Fruit fly (Drosophila melanogaster) whole organism, embryonic: ENCODE data around the gene barc.

Experiments
- BtbVII ChIP-seq: fragments of 200-800 bp; sonication (Bioruptor generic); optimal IDR thresholded peaks from 3 replicates; lab custom pipeline; 2017; ENCODE audit warnings: missing biosample characterization, mild to moderate bottlenecking, missing genetic modification characterization
- CG10462 ChIP-seq: fragments of 200-800 bp; sonication (Bioruptor generic); optimal IDR thresholded peaks from 2 replicates; lab custom pipeline; 2016; ENCODE audit warnings: missing biosample characterization, missing genetic modification characterization
- CG10543 ChIP-seq: fragments of 200-800 bp; sonication (Bioruptor generic); optimal IDR thresholded peaks from 3 replicates; lab custom pipeline; 2017; ENCODE audit warnings: missing biosample characterization, mild to moderate bottlenecking, missing genetic modification characterization, moderate library complexity
- CG11695 ChIP-seq: fragments of 200-800 bp; sonication (Bioruptor generic); IDR thresholded peaks from 3 replicates; pipeline ENCODE4 v1.3.6; 2022; ENCODE audit warnings: missing biosample characterization, missing genetic modification characterization
- CG12236 ChIP-seq: fragments of 200-800 bp; sonication (Bioruptor generic); optimal IDR thresholded peaks from 2 replicates; lab custom pipeline; 2016; ENCODE audit warnings: missing biosample characterization, missing genetic modification characterization
- CG14014 ChIP-seq: fragments of 200-800 bp; sonication (Bioruptor generic); IDR thresholded peaks from 2 replicates; pipeline ENCODE4 v1.3.6; 2022; ENCODE audit warnings: missing biosample characterization, missing genetic modification characterization
- CG1529 ChIP-seq: fragments of 200-800 bp; sonication (Bioruptor generic); optimal IDR thresholded peaks from 3 replicates; lab custom pipeline; 2018; ENCODE audit warnings: missing biosample characterization, missing genetic modification characterization
- CG16863 ChIP-seq: fragments of 200-800 bp; sonication (Bioruptor generic); optimal IDR thresholded peaks from 3 replicates; lab custom pipeline; 2016; ENCODE audit warnings: missing biosample characterization, missing genetic modification characterization
- CG17328 ChIP-seq: fragments of 200-800 bp; sonication (Bioruptor generic); IDR thresholded peaks from 2 replicates; pipeline ENCODE4 v1.3.6; 2022; ENCODE audit warnings: missing biosample characterization, missing genetic modification characterization
- CG31388 ChIP-seq: fragments of 200-800 bp; sonication (Bioruptor generic); optimal IDR thresholded peaks from 2 replicates; lab custom pipeline; 2016; ENCODE audit warnings: missing biosample characterization, missing genetic modification characterization
- CG3163 ChIP-seq: fragments of 200-800 bp; sonication (Bioruptor generic); optimal IDR thresholded peaks from 3 replicates; lab custom pipeline; 2016; ENCODE audit warnings: missing biosample characterization, missing genetic modification characterization
- CG32532 ChIP-seq: fragments of 200-800 bp; sonication (Bioruptor generic); IDR thresholded peaks from 2 replicates; pipeline ENCODE4 v1.3.6; 2022; ENCODE audit warnings: missing biosample characterization, missing genetic modification characterization
- CG34376 ChIP-seq: fragments of 200-800 bp; sonication (Bioruptor generic); optimal IDR thresholded peaks from 2 replicates; lab custom pipeline; 2018; ENCODE audit warnings: missing biosample characterization, mild to moderate bottlenecking, missing genetic modification characterization
- CG3847 ChIP-seq: fragments of 200-800 bp; sonication (Bioruptor generic); IDR thresholded peaks from 2 replicates; pipeline ENCODE4 v1.3.6; 2022; ENCODE audit warnings: missing biosample characterization, missing genetic modification characterization
- CG6765 ChIP-seq: fragments of 200-800 bp; sonication (Bioruptor generic); optimal IDR thresholded peaks from 3 replicates; lab custom pipeline; 2017; ENCODE audit warnings: missing biosample characterization, mild to moderate bottlenecking, missing genetic modification characterization
- CG7987 ChIP-seq: fragments of 200-800 bp; sonication (Bioruptor generic); optimal IDR thresholded peaks from 2 replicates; lab custom pipeline; 2018; ENCODE audit warnings: missing biosample characterization, mild to moderate bottlenecking, missing genetic modification characterization, moderate library complexity
- CG8388 ChIP-seq: fragments of 200-800 bp; sonication (Bioruptor generic); optimal IDR thresholded peaks from 2 replicates; lab custom pipeline; 2019; ENCODE audit warnings: missing biosample characterization, mild to moderate bottlenecking, missing genetic modification characterization, moderate library complexity
- CG9437 ChIP-seq: fragments of 200-800 bp; sonication (Bioruptor generic); optimal IDR thresholded peaks from 2 replicates; lab custom pipeline; 2018; ENCODE audit warnings: missing biosample characterization, mild to moderate bottlenecking, missing genetic modification characterization
- CG9727 ChIP-seq: fragments of 200-800 bp; sonication (Bioruptor generic); optimal IDR thresholded peaks from 3 replicates; lab custom pipeline; 2017; ENCODE audit warnings: missing biosample characterization, mild to moderate bottlenecking, missing genetic modification characterization
- Camta ChIP-seq: fragments of 200-800 bp; sonication (Bioruptor generic); optimal IDR thresholded peaks from 2 replicates; lab custom pipeline; 2016; ENCODE audit warnings: missing biosample characterization, missing genetic modification characterization
- CoRest ChIP-seq: fragments of 200-800 bp; sonication (Bioruptor generic); optimal IDR thresholded peaks from 3 replicates; lab custom pipeline; 2018; ENCODE audit warnings: missing biosample characterization, mild to moderate bottlenecking, missing genetic modification characterization, moderate library complexity
- D19A ChIP-seq: fragments of 200-800 bp; optimal IDR thresholded peaks from 3 replicates; lab custom pipeline; 2019; ENCODE audit warnings: missing biosample characterization, mild to moderate bottlenecking, missing genetic modification characterization, moderate library complexity
- Fer3 ChIP-seq: fragments of 200-800 bp; sonication (Bioruptor generic); optimal IDR thresholded peaks from 2 replicates; lab custom pipeline; 2018; ENCODE audit warnings: missing biosample characterization, mild to moderate bottlenecking, missing genetic modification characterization, moderate library complexity
- Hr39 ChIP-seq: fragments of >200 bp; optimal IDR thresholded peaks from 2 replicates; lab custom pipeline; 2017
- Hr51 ChIP-seq, 2 experiments: fragments of 200-800 bp; sonication (Bioruptor generic); optimal IDR thresholded peaks; 2 replicates in 1 of 2; 3 replicates in 1 of 2; lab custom pipeline; 2016 to 2018; ENCODE audit warnings: missing biosample characterization in 2 of 2, missing genetic modification characterization in 2 of 2, mild to moderate bottlenecking in 1 of 2, moderate library complexity in 1 of 2
- MBD-R2 ChIP-seq: fragments of 200-800 bp; sonication (Bioruptor generic); IDR thresholded peaks from 2 replicates; pipeline ENCODE4 v1.3.6; 2022; ENCODE audit warnings: missing biosample characterization, missing genetic modification characterization
- Meics ChIP-seq: fragments of 200-800 bp; sonication (Bioruptor generic); optimal IDR thresholded peaks from 2 replicates; lab custom pipeline; 2017; ENCODE audit warnings: missing biosample characterization, mild to moderate bottlenecking, missing genetic modification characterization
- NK7.1 ChIP-seq: fragments of 200-800 bp; sonication (Bioruptor generic); optimal IDR thresholded peaks from 3 replicates; lab custom pipeline; 2016; ENCODE audit warnings: missing biosample characterization, missing genetic modification characterization
- Nf-YA ChIP-seq: fragments of 200-800 bp; sonication (Bioruptor generic); IDR thresholded peaks from 2 replicates; pipeline ENCODE4 v1.3.6; 2022; ENCODE audit warnings: missing biosample characterization, missing genetic modification characterization
- Nf-YC ChIP-seq: fragments of 200-800 bp; optimal IDR thresholded peaks from 3 replicates; lab custom pipeline; 2019; ENCODE audit warnings: missing biosample characterization, mild to moderate bottlenecking, missing genetic modification characterization, moderate library complexity
- Oaz ChIP-seq: fragments of 200-800 bp; sonication (Bioruptor generic); IDR thresholded peaks from 2 replicates; pipeline ENCODE4 v1.3.6; 2022; ENCODE audit warnings: missing biosample characterization, missing genetic modification characterization
- Side ChIP-seq: fragments of 200-800 bp; sonication (Bioruptor generic); optimal IDR thresholded peaks from 2 replicates; lab custom pipeline; 2016; ENCODE audit warnings: missing biosample characterization, missing genetic modification characterization
- YL-1 ChIP-seq: fragments of 200-800 bp; sonication (Bioruptor generic); optimal IDR thresholded peaks from 3 replicates; lab custom pipeline; 2017; ENCODE audit warnings: missing biosample characterization, mild to moderate bottlenecking, missing genetic modification characterization
- chinmo ChIP-seq: fragments of 200-800 bp; sonication (Bioruptor generic); IDR thresholded peaks from 4 replicates; pipeline ENCODE4 v1.3.6; 2022; ENCODE audit warnings: missing biosample characterization, missing genetic modification characterization; ENCODE audit not compliant: partially characterized antibody
- dpn ChIP-seq, 2 experiments: fragments of 200-800 bp; sonication (Bioruptor generic); optimal IDR thresholded peaks; 3 replicates each; lab custom pipeline; 2016; ENCODE audit warnings: missing biosample characterization in 2 of 2, missing genetic modification characterization in 2 of 2
- en ChIP-seq: fragments of 200-800 bp; sonication (Bioruptor generic); optimal IDR thresholded peaks from 2 replicates; lab custom pipeline; 2016; ENCODE audit warnings: missing biosample characterization, missing genetic modification characterization
- ind ChIP-seq: fragments of 200-800 bp; sonication (Bioruptor generic); optimal IDR thresholded peaks from 3 replicates; lab custom pipeline; 2016; ENCODE audit warnings: missing biosample characterization, missing genetic modification characterization
- klu ChIP-seq: fragments of 200-800 bp; sonication (Bioruptor generic); IDR thresholded peaks from 2 replicates; pipeline ENCODE4 v1.3.6; 2022; ENCODE audit warnings: missing biosample characterization, missing genetic modification characterization
- lab ChIP-seq: fragments of 200-800 bp; sonication (Bioruptor generic); optimal IDR thresholded peaks from 3 replicates; lab custom pipeline; 2017; ENCODE audit warnings: missing biosample characterization, missing genetic modification characterization, mild to moderate bottlenecking, moderate library complexity, missing genetic modification reagents
- nom ChIP-seq: fragments of 200-800 bp; sonication (Bioruptor generic); optimal IDR thresholded peaks from 2 replicates; lab custom pipeline; 2017; ENCODE audit warnings: missing biosample characterization, missing genetic modification characterization, mild to moderate bottlenecking, moderate library complexity, missing genetic modification reagents
- onecut ChIP-seq: fragments of 200-800 bp; sonication (Bioruptor generic); IDR thresholded peaks from 2 replicates; pipeline ENCODE4 v1.3.6; 2022; ENCODE audit warnings: missing biosample characterization, missing genetic modification characterization
- org-1 ChIP-seq: fragments of 200-800 bp; sonication (Bioruptor generic); optimal IDR thresholded peaks from 2 replicates; lab custom pipeline; 2017; ENCODE audit warnings: missing biosample characterization, missing genetic modification characterization
- phol ChIP-seq: fragments of 200-800 bp; sonication (Bioruptor generic); optimal IDR thresholded peaks from 3 replicates; lab custom pipeline; 2018; ENCODE audit warnings: missing biosample characterization, mild to moderate bottlenecking, missing genetic modification characterization, moderate library complexity
- pros ChIP-seq: fragments of 200-800 bp; sonication (Bioruptor generic); optimal IDR thresholded peaks from 3 replicates; lab custom pipeline; 2019; ENCODE audit warnings: missing biosample characterization, mild to moderate bottlenecking, missing genetic modification characterization, moderate library complexity
- row ChIP-seq: fragments of 200-800 bp; sonication (Bioruptor generic); IDR thresholded peaks from 3 replicates; pipeline ENCODE4 v1.3.6; 2022; ENCODE audit warnings: missing biosample characterization, missing genetic modification characterization
- sisA ChIP-seq: fragments of 200-800 bp; sonication (Bioruptor generic); IDR thresholded peaks from 2 replicates; pipeline ENCODE4 v1.3.6; 2022; ENCODE audit warnings: missing biosample characterization, missing genetic modification characterization
- slp2 ChIP-seq: fragments of 200-800 bp; sonication (Bioruptor generic); optimal IDR thresholded peaks from 2 replicates; lab custom pipeline; 2016; ENCODE audit warnings: missing biosample characterization, missing genetic modification characterization
- sob ChIP-seq: fragments of 200-800 bp; sonication (Bioruptor generic); IDR thresholded peaks from 2 replicates; pipeline ENCODE4 v1.3.6; 2022; ENCODE audit warnings: missing biosample characterization, missing genetic modification characterization
- sqz ChIP-seq: fragments of 200-800 bp; sonication (Bioruptor generic); optimal IDR thresholded peaks from 3 replicates; lab custom pipeline; 2018; ENCODE audit warnings: missing biosample characterization, mild to moderate bottlenecking, missing genetic modification characterization
- sr ChIP-seq: fragments of 200-800 bp; sonication (Bioruptor generic); IDR thresholded peaks from 3 replicates; pipeline ENCODE4 v1.3.6; 2022; ENCODE audit warnings: missing biosample characterization, missing genetic modification characterization
- usp ChIP-seq: fragments of >200 bp; optimal IDR thresholded peaks from 2 replicates; lab custom pipeline; 2017; ENCODE audit warnings: missing biosample characterization, missing genetic modification characterization

barc gene

dm6 chr3L:21382158-21382610, 50.8 kb downstream of the barc start, which contains the start of gene rgn (continued):
- peak; percentile 75 for TF ChIP-seq CG9437 (GFP tag; lab: Kevin White, UChicago)
- no peak; the same call in 2 of the 3 replicates for TF ChIP-seq sr
- TF ChIP-seq NK7.1 (GFP tag; lab: Kevin White, UChicago): peak; percentile 28
- peak; percentile 92 for TF ChIP-seq Meics (GFP tag; lab: Kevin White, UChicago)
- peak; percentile 70 for TF ChIP-seq phol (tag; lab: Kevin White, UChicago)
- peak; percentile 80 for TF ChIP-seq BtbVII (GFP tag; lab: Kevin White, UChicago)
- peak; percentile 77 for TF ChIP-seq CG11695
- peak; percentile 43 for TF ChIP-seq CG8388 (GFP tag; lab: Kevin White, UChicago)
- peak; percentile 41 for TF ChIP-seq CG10462 (GFP tag; lab: Kevin White, UChicago)
- peak; percentile 63 for TF ChIP-seq Nf-YC (tag; lab: Kevin White, UChicago)
- no peak for TF ChIP-seq Hr39 (lab: Kevin White, UChicago)
- peak; percentile 54; the same call in 1 of the 2 replicates for TF ChIP-seq MBD-R2 (GFP tag; lab: Robert Waterston, UW)
- peak; percentile 74 for TF ChIP-seq Fer3 (tag; lab: Kevin White, UChicago)
- peak; percentile 51 for TF ChIP-seq nom (GFP tag; lab: Kevin White, UChicago)
- no peak for TF ChIP-seq sqz
- peak; percentile 88 for TF ChIP-seq CG32532 (GFP tag; lab: Robert Waterston, UW)
- TF ChIP-seq CG9727 (GFP tag; lab: Kevin White, UChicago): peak; percentile 83
- no peak for TF ChIP-seq CG12236
- TF ChIP-seq CG16863 (GFP tag; lab: Kevin White, UChicago): peak; percentile 6
- TF ChIP-seq klu (GFP tag; lab: Robert Waterston, UW): peak; percentile 38; the same call in 1 of the 2 replicates
- 0 out of 2 replicates have a peak, but pooled peaks have one; percentile 25 for TF ChIP-seq Nf-YA (GFP tag; lab: Robert Waterston, UW)
- peak; percentile 1 for TF ChIP-seq CG7987 (GFP tag; lab: Kevin White, UChicago)
- TF ChIP-seq ind: peak; percentile 79
- TF ChIP-seq dpn (GFP tag; optimal IDR thresholded peaks at IDR 0.05; lab: Kevin White, UChicago): peak; percentile 65 to 78
- TF ChIP-seq D19A (tag; lab: Kevin White, UChicago): peak; percentile 58
- peak; percentile 90 for TF ChIP-seq lab (GFP tag; lab: Kevin White, UChicago)
- peak; percentile 87 for TF ChIP-seq CG3163 (GFP tag; lab: Kevin White, UChicago)
- no peak; the same call in 1 of the 2 replicates for TF ChIP-seq CG17328 (GFP tag; lab: Robert Waterston, UW)
- TF ChIP-seq Oaz (GFP tag; lab: Robert Waterston, UW): peak; percentile 33; the same call in 1 of the 2 replicates
- peak; percentile 53 for TF ChIP-seq onecut (GFP tag; lab: Robert Waterston, UW)
- TF ChIP-seq CG10543 (GFP tag; lab: Kevin White, UChicago): peak; percentile 45
- TF ChIP-seq org-1 (GFP tag; lab: Kevin White, UChicago): peak; percentile 66
- no peak for TF ChIP-seq CG31388
- TF ChIP-seq pros (GFP tag; lab: Kevin White, UChicago): no peak
- TF ChIP-seq Side (GFP tag; lab: Kevin White, UChicago): peak; percentile 13
- peak; percentile 81 for TF ChIP-seq row
- TF ChIP-seq CG34376 (GFP tag; lab: Kevin White, UChicago): peak; percentile 68
- peak; percentile 80 for TF ChIP-seq sob (GFP tag; lab: Robert Waterston, UW)
- TF ChIP-seq usp: no peak
- peak; percentile 68 for TF ChIP-seq CG3847 (GFP tag; lab: Robert Waterston, UW)
- peak; percentile 75 for TF ChIP-seq CG6765 (GFP tag; lab: Kevin White, UChicago)
- peak; percentile 70 for TF ChIP-seq CG14014
- TF ChIP-seq Camta (GFP tag; lab: Kevin White, UChicago): peak; percentile 49
- peak; percentile 84 for TF ChIP-seq CoRest (tag; lab: Kevin White, UChicago)
- TF ChIP-seq CG1529 (GFP tag; lab: Kevin White, UChicago): no peak
- TF ChIP-seq Hr51 (GFP tag; optimal IDR thresholded peaks at IDR 0.05; lab: Kevin White, UChicago): peak in 1 of 2 experiments; percentile 88
- peak; percentile 87 for TF ChIP-seq chinmo (GFP tag; lab: Robert Waterston, UW)
- TF ChIP-seq sisA: peak; percentile 29; the same call in 1 of the 2 replicates
- no peak for TF ChIP-seq en (GFP tag; lab: Kevin White, UChicago)
- no peak for TF ChIP-seq slp2 (GFP tag; lab: Kevin White, UChicago)
- TF ChIP-seq YL-1 (GFP tag; lab: Kevin White, UChicago): no peak
